Worm (Caenorhabditis elegans): ENCODE measurements around the gene F47D12.6.

Gene F47D12.6

DNA sequence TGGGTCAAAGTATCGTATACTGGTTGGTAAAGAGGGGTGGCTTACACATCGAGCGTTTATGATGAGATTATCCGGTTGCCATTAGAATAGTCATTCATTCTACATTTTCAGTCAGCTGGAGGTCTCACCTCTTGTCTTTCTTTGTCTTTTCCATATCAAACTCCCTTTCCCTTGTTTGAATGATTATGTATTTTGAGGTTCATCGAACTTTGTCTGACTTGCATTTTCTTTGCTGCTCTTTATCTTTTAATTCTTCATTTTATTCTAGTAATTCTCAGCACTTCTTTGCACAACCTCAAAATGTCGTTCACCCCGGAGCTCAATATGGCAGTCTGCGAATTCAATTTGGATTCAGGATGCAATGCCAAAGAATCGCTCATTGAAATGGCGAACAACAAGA, 46.6 kb downstream of the F47D12.6 start, which contains the start of gene T12A2.3:
TSS of gene T12A2.3 (plus strand) at position 301 of the 400 bp plus-strand sequence.
- no peak for TF ChIP-seq mdl-1 (tag; optimal IDR thresholded peaks at IDR 0.05)
- no peak for TF ChIP-seq fkh-10 (GFP tag; optimal IDR thresholded peaks at IDR 0.05)
- no peak for TF ChIP-seq nhr-77 (tag; optimal IDR thresholded peaks at IDR 0.05)
- no peak for TF ChIP-seq mab-9 (GFP tag; IDR thresholded peaks at IDR 0.05)
- no peak for TF ChIP-seq C16A3.4 (tag; optimal IDR thresholded peaks at IDR 0.05)
- TF ChIP-seq lin-39 (tag; optimal IDR thresholded peaks at IDR 0.05): no peak
- TF ChIP-seq nhr-19 (GFP tag; conservative IDR thresholded peaks at IDR 0.05): no peak

DNA sequence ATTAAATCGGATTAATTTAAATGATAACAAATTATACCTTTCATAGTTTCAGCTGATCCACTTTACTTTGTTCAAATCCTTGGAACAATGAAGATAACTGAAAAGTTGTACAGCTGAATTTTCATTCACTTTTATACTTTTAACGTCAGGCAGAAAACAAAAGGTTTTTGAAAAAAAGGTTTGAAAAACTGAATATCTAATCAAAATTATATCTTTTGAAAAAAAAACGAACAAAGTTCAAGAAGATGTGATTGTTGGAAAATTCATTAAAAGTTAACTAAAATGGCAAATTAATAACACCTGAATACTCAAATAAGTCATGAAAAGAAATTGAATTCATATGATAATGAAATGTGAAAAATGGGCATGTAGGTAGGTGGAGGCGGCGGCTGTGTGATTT, 50.4 kb downstream of the F47D12.6 start, which contains the start of gene T12A2.21:
TSS of gene T12A2.21 (minus strand) at position 101 of the 400 bp plus-strand sequence.
- TF ChIP-seq lin-15B (tag; optimal IDR thresholded peaks at IDR 0.05) (no peak), ets-5 (GFP tag; IDR thresholded peaks at IDR 0.05) (no peak), xbp-1 (tag; optimal IDR thresholded peaks at IDR 0.05) (no peak), sox-4 (tag; optimal IDR thresholded peaks at IDR 0.05) (no peak), rnt-1 (tag; optimal IDR thresholded peaks at IDR 0.05) (no peak), nhr-237 (tag; optimal IDR thresholded peaks at IDR 0.05) (no peak), jun-1 (tag; optimal IDR thresholded peaks at IDR 0.05) (no peak), C16A3.4 (tag; optimal IDR thresholded peaks at IDR 0.05) (no peak), unc-62 (GFP tag; optimal IDR thresholded peaks at IDR 0.05) (no peak), ceh-88 (GFP tag; IDR thresholded peaks at IDR 0.05) (no peak), grh-1 (GFP tag; IDR thresholded peaks at IDR 0.05) (no peak), pax-3 (tag; optimal IDR thresholded peaks at IDR 0.05) (no peak), tbx-2 (tag; optimal IDR thresholded peaks at IDR 0.05) (no peak), Y116A8C.19 (tag; optimal IDR thresholded peaks at IDR 0.05; ENCODE audit: borderline replicate concordance) (no peak), zip-4 (GFP tag; optimal IDR thresholded peaks at IDR 0.05) (no peak), alr-1 (tag; optimal IDR thresholded peaks at IDR 0.05; ENCODE audit: borderline replicate concordance) (no peak)
